Fruit fly (Drosophila melanogaster) whole organism, embryonic: ENCODE data around the gene CG4461.

Experiments
- amos ChIP-seq: fragments of 200-800 bp; sonication (Bioruptor generic); IDR thresholded peaks from 2 replicates; pipeline ENCODE4 v1.3.6; 2022; ENCODE audit warnings: missing biosample characterization, missing genetic modification characterization; ENCODE audit not compliant: partially characterized antibody
- exex ChIP-seq: fragments of 200-800 bp; sonication (Bioruptor generic); optimal IDR thresholded peaks from 4 replicates; lab custom pipeline; 2018; ENCODE audit warnings: missing biosample characterization, mild to moderate bottlenecking, missing genetic modification characterization, moderate library complexity

DNA sequence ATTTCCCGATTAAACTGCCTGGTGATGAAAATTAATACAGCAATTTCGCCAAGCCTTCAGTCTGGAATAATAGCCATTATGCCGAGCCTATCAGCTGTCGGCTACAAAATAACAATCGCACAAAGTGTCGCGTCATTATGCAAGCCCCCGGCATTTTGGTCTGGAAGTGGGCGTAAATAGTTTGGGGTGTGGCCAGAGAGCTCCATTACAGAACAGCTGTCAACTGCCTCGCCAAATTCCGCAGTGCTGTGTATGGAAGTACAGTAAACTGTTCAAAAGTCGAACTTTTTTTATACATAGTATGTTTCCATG is 45.5 kb downstream of the CG4461 start:
- no peak for TF ChIP-seq exex (tag; lab: Kevin White, UChicago)
- no peak for TF ChIP-seq amos
